Fruit fly (Drosophila melanogaster): ENCODE data around the gene Trmt112.

The Trmt112 gene

DNA sequence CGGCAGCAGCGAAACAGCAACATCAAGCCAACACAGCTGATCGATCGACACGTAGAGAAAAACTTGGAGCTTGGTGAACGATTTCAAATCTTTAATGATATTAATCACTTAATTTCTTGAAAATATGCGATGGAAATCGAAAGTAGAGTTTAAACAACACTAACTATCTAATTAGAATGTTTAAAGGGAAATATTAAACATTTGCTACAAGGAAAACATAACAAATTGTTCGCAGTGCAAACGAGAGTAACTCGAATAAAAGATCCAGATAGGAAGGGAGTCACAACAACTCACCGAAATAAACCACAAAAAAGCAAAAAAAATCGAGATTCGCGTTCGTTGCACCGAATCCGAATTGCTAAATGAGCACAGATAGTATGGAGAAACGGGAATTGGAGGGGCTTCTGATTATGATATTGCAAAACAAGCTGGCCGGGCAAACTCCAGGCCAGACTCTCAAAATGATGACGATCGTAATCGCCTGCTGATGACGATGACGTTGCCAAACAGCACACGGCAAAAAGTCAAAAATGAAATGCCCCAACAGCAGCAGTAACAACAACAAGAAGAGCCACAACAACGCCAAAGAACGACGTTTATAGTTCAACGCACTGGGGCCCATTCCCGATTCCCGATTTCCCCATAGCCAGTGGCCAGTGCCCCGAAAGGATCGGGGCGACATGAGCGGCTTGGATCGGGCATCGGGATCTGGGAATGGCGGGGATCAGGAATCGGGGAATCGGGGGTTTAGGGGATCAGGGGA, 37.3 kb upstream of the Trmt112 start (continued):
- peak; percentile 39 for TF ChIP-seq CG8924 (tag; optimal IDR thresholded peaks at IDR 0.05)
- TF ChIP-seq tap (tag; optimal IDR thresholded peaks at IDR 0.05) = peak; percentile 55
- TF ChIP-seq pho (GFP tag; optimal IDR thresholded peaks at IDR 0.05) = no peak
- TF ChIP-seq ab (GFP tag; optimal IDR thresholded peaks at IDR 0.05) = no peak
- TF ChIP-seq Dll (GFP tag; IDR thresholded peaks at IDR 0.05; ENCODE audit: partially characterized antibody) = no peak
- TF ChIP-seq Hr78 (GFP tag; optimal IDR thresholded peaks at IDR 0.05) = no peak
- peak; percentile 31; the same call in 1 of the 2 replicates for TF ChIP-seq onecut (GFP tag; IDR thresholded peaks at IDR 0.05)
- peak in 1 of 2 experiments; percentile 58 for TF ChIP-seq eve (GFP tag; optimal IDR thresholded peaks at IDR 0.05)
- TF ChIP-seq az2 (GFP tag; optimal IDR thresholded peaks at IDR 0.05) = peak; percentile 41
- TF ChIP-seq CG17361 (GFP tag; IDR thresholded peaks at IDR 0.05) = peak; percentile 50; the same call in 2 of the 3 replicates
- 0 out of 3 replicates have a peak, but pooled peaks have one; percentile 31 for TF ChIP-seq croc (GFP tag; conservative IDR thresholded peaks at IDR 0.05)
- peak; percentile 21 for TF ChIP-seq CG15269 (tag; optimal IDR thresholded peaks at IDR 0.05)
- no peak for TF ChIP-seq C15 (GFP tag; IDR thresholded peaks at IDR 0.05)
- TF ChIP-seq CG10979 (tag; optimal IDR thresholded peaks at IDR 0.05) = peak; percentile 73
- TF ChIP-seq dmrt99B (tag; optimal IDR thresholded peaks at IDR 0.05) = peak; percentile 56
- TF ChIP-seq CG8478 (optimal IDR thresholded peaks at IDR 0.05) = no peak
- peak; percentile 8 for TF ChIP-seq mam (GFP tag; optimal IDR thresholded peaks at IDR 0.05)
- peak; percentile 20; the same call in 1 of the 2 replicates for TF ChIP-seq ranshi (GFP tag; IDR thresholded peaks at IDR 0.05)
- peak; percentile 52 for TF ChIP-seq CG14710 (tag; optimal IDR thresholded peaks at IDR 0.05)
- TF ChIP-seq bsh (GFP tag; optimal IDR thresholded peaks at IDR 0.05) = peak; percentile 70 to 90
- no peak for TF ChIP-seq eyg (GFP tag; optimal IDR thresholded peaks at IDR 0.05)
- peak; percentile 24 for TF ChIP-seq Chrac-16 (GFP tag; optimal IDR thresholded peaks at IDR 0.05)
- TF ChIP-seq crp (GFP tag; optimal IDR thresholded peaks at IDR 0.05) = peak in 1 of 2 experiments; percentile 35
- TF ChIP-seq CG1024 (GFP tag; IDR thresholded peaks at IDR 0.05) = 0 out of 2 replicates have a peak, but pooled peaks have one; percentile 8
- TF ChIP-seq Ptx1 (GFP tag; IDR thresholded peaks at IDR 0.05) = peak; percentile 57
- TF ChIP-seq zfh1 (GFP tag; IDR thresholded peaks at IDR 0.05) = peak; percentile 57; the same call in 1 of the 3 replicates
- TF ChIP-seq ATbp (GFP tag; optimal IDR thresholded peaks at IDR 0.05) = peak; percentile 10
- TF ChIP-seq cg (GFP tag; optimal IDR thresholded peaks at IDR 0.05) = no peak
- TF ChIP-seq CG2116 (GFP tag; optimal IDR thresholded peaks at IDR 0.05) = no peak
- TF ChIP-seq jing (GFP tag; optimal IDR thresholded peaks at IDR 0.05) = peak; percentile 43
- peak; percentile 99 for TF ChIP-seq corto (GFP tag; optimal IDR thresholded peaks at IDR 0.05)
- peak; percentile 1 for TF ChIP-seq grn (GFP tag; optimal IDR thresholded peaks at IDR 0.05)
- TF ChIP-seq CG5245 (GFP tag; optimal IDR thresholded peaks at IDR 0.05) = peak; percentile 20
- TF ChIP-seq E2f2 (GFP tag; IDR thresholded peaks at IDR 0.05) = peak; percentile 34; the same call in 1 of the 2 replicates
- no peak for TF ChIP-seq Sin3A (optimal IDR thresholded peaks at IDR 0.05)
- peak; percentile 19 for TF ChIP-seq CG1602 (GFP tag; optimal IDR thresholded peaks at IDR 0.05)
- peak; percentile 26; the same call in 1 of the 2 replicates for TF ChIP-seq Rfx (GFP tag; IDR thresholded peaks at IDR 0.05)
- no peak for TF ChIP-seq CG31365 (tag; optimal IDR thresholded peaks at IDR 0.05)
- TF ChIP-seq CG10209 (GFP tag; optimal IDR thresholded peaks at IDR 0.05) = peak; percentile 38
- TF ChIP-seq CG10462 (GFP tag; optimal IDR thresholded peaks at IDR 0.05) = peak; percentile 11
- TF ChIP-seq Xbp1 (GFP tag; optimal IDR thresholded peaks at IDR 0.05) = peak; percentile 60
- peak; percentile 13; the same call in 1 of the 2 replicates for TF ChIP-seq lmd (GFP tag; IDR thresholded peaks at IDR 0.05)
- peak; percentile 50 for TF ChIP-seq CoRest (tag; optimal IDR thresholded peaks at IDR 0.05)
- peak; percentile 48 for TF ChIP-seq CG12391 (tag; optimal IDR thresholded peaks at IDR 0.05)
- TF ChIP-seq Six4 (GFP tag; optimal IDR thresholded peaks at IDR 0.05) = peak; percentile 10
